Fruit fly (Drosophila melanogaster) whole organism, prepupa: ENCODE results near the gene obst-E.
A peak's percentile ranks its signal among the peaks of the same experiment; 100 is the strongest.

Experiments used
- Blimp-1 ChIP-seq: fragments of 200-800 bp; sonication (Bioruptor generic); optimal IDR thresholded peaks from 3 replicates; lab custom pipeline; 2017; ENCODE audit warnings: missing biosample characterization, missing genetic modification characterization, mild to moderate bottlenecking, moderate library complexity, missing genetic modification reagents
- CG10631 ChIP-seq: fragments of 200-800 bp; sonication (Bioruptor generic); optimal IDR thresholded peaks from 2 replicates; lab custom pipeline; 2016; ENCODE audit warnings: missing biosample characterization, missing genetic modification characterization
- CG10669 ChIP-seq: fragments of 200-800 bp; sonication (Bioruptor generic); optimal IDR thresholded peaks from 3 replicates; lab custom pipeline; 2018; ENCODE audit warnings: missing biosample characterization, mild to moderate bottlenecking, missing genetic modification characterization, moderate library complexity
- CG11294 ChIP-seq: fragments of 200-800 bp; sonication (Bioruptor generic); IDR thresholded peaks from 2 replicates; pipeline ENCODE4 v1.3.6; 2022; ENCODE audit warnings: missing biosample characterization, missing genetic modification characterization
- CG11762 ChIP-seq: fragments of 200-800 bp; sonication (Bioruptor generic); optimal IDR thresholded peaks from 3 replicates; lab custom pipeline; 2016; ENCODE audit warnings: missing biosample characterization, missing genetic modification characterization; ENCODE audit not compliant: insufficient read depth
- CG11902 ChIP-seq: fragments of 200-800 bp; sonication (Bioruptor generic); optimal IDR thresholded peaks from 3 replicates; lab custom pipeline; 2016; ENCODE audit warnings: missing biosample characterization, missing genetic modification characterization
- CG15336 ChIP-seq: fragments of 200-800 bp; sonication (Bioruptor generic); IDR thresholded peaks from 2 replicates; pipeline ENCODE4 v1.3.6; 2022; ENCODE audit warnings: missing biosample characterization, missing genetic modification characterization
- CG16779 ChIP-seq: fragments of 200-800 bp; sonication (Bioruptor generic); optimal IDR thresholded peaks from 3 replicates; lab custom pipeline; 2017; ENCODE audit warnings: missing biosample characterization, mild to moderate bottlenecking, missing genetic modification characterization
- CG3032 ChIP-seq: fragments of 200-800 bp; optimal IDR thresholded peaks from 2 replicates; lab custom pipeline; 2019; ENCODE audit warnings: missing biosample characterization, mild to moderate bottlenecking, missing genetic modification characterization, moderate library complexity
- CG31627 ChIP-seq: fragments of 200-800 bp; sonication (Bioruptor generic); optimal IDR thresholded peaks from 3 replicates; lab custom pipeline; 2016; ENCODE audit warnings: missing biosample characterization, missing genetic modification characterization
- CG32006 ChIP-seq: fragments of 200-800 bp; sonication (Bioruptor generic); optimal IDR thresholded peaks from 3 replicates; lab custom pipeline; 2017; ENCODE audit warnings: missing biosample characterization, mild to moderate bottlenecking, missing genetic modification characterization
- CG3919 ChIP-seq: fragments of 200-800 bp; sonication (Bioruptor generic); optimal IDR thresholded peaks from 3 replicates; lab custom pipeline; 2016; ENCODE audit warnings: missing biosample characterization, missing genetic modification characterization
- CG4318 ChIP-seq: fragments of 200-800 bp; sonication (Bioruptor generic); optimal IDR thresholded peaks from 3 replicates; lab custom pipeline; 2017; ENCODE audit warnings: missing biosample characterization, mild to moderate bottlenecking, missing genetic modification characterization
- CG6163 ChIP-seq: fragments of 200-800 bp; sonication (Bioruptor generic); IDR thresholded peaks from 3 replicates; pipeline ENCODE4 v1.3.6; 2022; ENCODE audit warnings: missing biosample characterization, missing genetic modification characterization
- CG6792 ChIP-seq: fragments of 200-800 bp; sonication (Bioruptor generic); optimal IDR thresholded peaks from 3 replicates; lab custom pipeline; 2016; ENCODE audit warnings: missing biosample characterization, missing genetic modification characterization
- CG6808 ChIP-seq: fragments of 200-800 bp; sonication (Bioruptor generic); optimal IDR thresholded peaks from 3 replicates; lab custom pipeline; 2017; ENCODE audit warnings: missing biosample characterization, missing genetic modification characterization, mild to moderate bottlenecking, moderate library complexity, missing genetic modification reagents
- CG6854 ChIP-seq: fragments of 200-800 bp; sonication (Bioruptor generic); optimal IDR thresholded peaks from 2 replicates; lab custom pipeline; 2017; ENCODE audit warnings: missing biosample characterization, mild to moderate bottlenecking, missing genetic modification characterization
- CG7368 ChIP-seq: fragments of 200-800 bp; sonication (Bioruptor generic); optimal IDR thresholded peaks from 3 replicates; lab custom pipeline; 2016; ENCODE audit warnings: missing biosample characterization, missing genetic modification characterization
- CG8119 ChIP-seq: fragments of 200-800 bp; sonication (Bioruptor generic); IDR thresholded peaks from 3 replicates; pipeline ENCODE4 v1.3.6; 2022; ENCODE audit warnings: missing biosample characterization, missing genetic modification characterization
- CG8319 ChIP-seq: fragments of 200-800 bp; sonication (Bioruptor generic); optimal IDR thresholded peaks from 3 replicates; lab custom pipeline; 2016; ENCODE audit warnings: missing biosample characterization, missing genetic modification characterization
- CG8632 ChIP-seq: fragments of 200-800 bp; sonication (Bioruptor generic); optimal IDR thresholded peaks from 3 replicates; lab custom pipeline; 2016; ENCODE audit warnings: missing biosample characterization, missing genetic modification characterization
- CG9139 ChIP-seq: fragments of 200-800 bp; sonication (Bioruptor generic); optimal IDR thresholded peaks from 3 replicates; lab custom pipeline; 2017; ENCODE audit warnings: missing biosample characterization, mild to moderate bottlenecking, missing genetic modification characterization
- Eip75B ChIP-seq: fragments of 200-800 bp; sonication (Bioruptor generic); optimal IDR thresholded peaks from 3 replicates; lab custom pipeline; 2016; ENCODE audit warnings: missing biosample characterization, missing genetic modification characterization
- Eip78C ChIP-seq: fragments of 200-800 bp; sonication (Bioruptor generic); peaks from one replicate; lab custom pipeline; 2016; ENCODE audit warnings: missing biosample characterization, missing genetic modification characterization
- Eip93F ChIP-seq: fragments of 200-800 bp; sonication (Bioruptor generic); optimal IDR thresholded peaks from 2 replicates; lab custom pipeline; 2016; ENCODE audit warnings: missing biosample characterization, mild to moderate bottlenecking, missing genetic modification characterization
- Ets21C ChIP-seq: fragments of 200-800 bp; sonication (Bioruptor generic); optimal IDR thresholded peaks from 3 replicates; lab custom pipeline; 2016; ENCODE audit warnings: missing biosample characterization, missing genetic modification characterization
- Ets96B ChIP-seq: fragments of 200-800 bp; optimal IDR thresholded peaks from 2 replicates; lab custom pipeline; 2019; ENCODE audit warnings: missing biosample characterization, mild to moderate bottlenecking, missing genetic modification characterization, moderate library complexity
- Gug ChIP-seq: fragments of 200-800 bp; sonication (Bioruptor generic); IDR thresholded peaks from 2 replicates; pipeline ENCODE4 v1.3.6; 2022; ENCODE audit warnings: missing biosample characterization, missing genetic modification characterization
- Hr38 ChIP-seq: sonication (Bioruptor generic); optimal IDR thresholded peaks from 2 replicates; lab custom pipeline; 2016; ENCODE audit warnings: missing biosample characterization, missing genetic modification characterization
- Hr39 ChIP-seq: fragments of 200-800 bp; sonication (Bioruptor generic); optimal IDR thresholded peaks from 2 replicates; lab custom pipeline; 2016; ENCODE audit warnings: missing biosample characterization, missing genetic modification characterization
- Hr4 ChIP-seq: fragments of 200-800 bp; sonication (Bioruptor generic); optimal IDR thresholded peaks from 3 replicates; lab custom pipeline; 2016; ENCODE audit warnings: missing biosample characterization, missing genetic modification characterization
- Lpt ChIP-seq: fragments of 200-800 bp; sonication (Bioruptor generic); optimal IDR thresholded peaks from 3 replicates; lab custom pipeline; 2016; ENCODE audit warnings: missing biosample characterization, missing genetic modification characterization
- Met ChIP-seq: fragments of 200-800 bp; sonication (Bioruptor generic); optimal IDR thresholded peaks from 3 replicates; lab custom pipeline; 2016; ENCODE audit warnings: missing biosample characterization, missing genetic modification characterization
- OdsH ChIP-seq: fragments of 200-800 bp; sonication (Bioruptor generic); optimal IDR thresholded peaks from 3 replicates; lab custom pipeline; 2016; ENCODE audit warnings: missing biosample characterization, missing genetic modification characterization
- Smox ChIP-seq: fragments of 200-800 bp; sonication (Bioruptor generic); optimal IDR thresholded peaks from 3 replicates; lab custom pipeline; 2016; ENCODE audit warnings: missing biosample characterization, missing genetic modification characterization
- Sox102F ChIP-seq: fragments of 200-800 bp; sonication (Bioruptor generic); optimal IDR thresholded peaks from 2 replicates; lab custom pipeline; 2016; ENCODE audit warnings: missing biosample characterization, mild to moderate bottlenecking, missing genetic modification characterization
- Sox14 ChIP-seq: fragments of 200-800 bp; sonication (Bioruptor generic); optimal IDR thresholded peaks from 3 replicates; lab custom pipeline; 2016; ENCODE audit warnings: missing biosample characterization, missing genetic modification characterization
- achi ChIP-seq: fragments of 200-800 bp; sonication (Bioruptor generic); optimal IDR thresholded peaks from 3 replicates; lab custom pipeline; 2016; ENCODE audit warnings: missing biosample characterization, missing genetic modification characterization
- acj6 ChIP-seq: fragments of 200-800 bp; sonication (Bioruptor generic); optimal IDR thresholded peaks from 3 replicates; lab custom pipeline; 2016; ENCODE audit warnings: missing biosample characterization, missing genetic modification characterization
- cyc ChIP-seq: fragments of 200-800 bp; sonication (Bioruptor generic); optimal IDR thresholded peaks from 3 replicates; lab custom pipeline; 2016; ENCODE audit warnings: missing biosample characterization, missing genetic modification characterization
- dsx ChIP-seq: fragments of 200-800 bp; optimal IDR thresholded peaks from 3 replicates; lab custom pipeline; 2019; ENCODE audit warnings: missing biosample characterization, mild to moderate bottlenecking, missing genetic modification characterization, moderate library complexity; ENCODE audit not compliant: poor library complexity, severe bottlenecking
- eg ChIP-seq: fragments of 200-800 bp; sonication (Bioruptor generic); IDR thresholded peaks from 3 replicates; pipeline ENCODE4 v1.3.6; 2022; ENCODE audit warnings: missing biosample characterization, missing genetic modification characterization
- esn ChIP-seq: fragments of 200-800 bp; sonication (Bioruptor generic); optimal IDR thresholded peaks from 2 replicates; lab custom pipeline; 2016; ENCODE audit warnings: missing biosample characterization, mild to moderate bottlenecking, missing genetic modification characterization, moderate library complexity
- fd85E ChIP-seq: fragments of 200-800 bp; sonication (Bioruptor generic); optimal IDR thresholded peaks from 3 replicates; lab custom pipeline; 2016; ENCODE audit warnings: missing biosample characterization, missing genetic modification characterization
- lz ChIP-seq: fragments of 200-800 bp; sonication (Bioruptor generic); optimal IDR thresholded peaks from 3 replicates; lab custom pipeline; 2016; ENCODE audit warnings: missing biosample characterization, missing genetic modification characterization
- net ChIP-seq: fragments of 200-800 bp; sonication (Bioruptor generic); optimal IDR thresholded peaks from 3 replicates; lab custom pipeline; 2016; ENCODE audit warnings: missing biosample characterization, missing genetic modification characterization
- pdm3 ChIP-seq: fragments of 200-800 bp; sonication (Bioruptor generic); optimal IDR thresholded peaks from 3 replicates; lab custom pipeline; 2016; ENCODE audit warnings: missing biosample characterization, missing genetic modification characterization
- salr ChIP-seq, 2 experiments: fragments of 200-800 bp; sonication (Bioruptor generic); optimal IDR thresholded peaks; 3 replicates each; lab custom pipeline; 2016 to 2018; ENCODE audit warnings: missing biosample characterization in 2 of 2, missing genetic modification characterization in 2 of 2, mild to moderate bottlenecking in 1 of 2
- spab ChIP-seq: fragments of 200-800 bp; sonication (Bioruptor generic); optimal IDR thresholded peaks from 2 replicates; lab custom pipeline; 2017; ENCODE audit warnings: missing biosample characterization, mild to moderate bottlenecking, missing genetic modification characterization, missing genetic modification reagents
- ss ChIP-seq, 2 experiments: fragments of 200-800 bp; sonication (Bioruptor generic); optimal IDR thresholded peaks; 2 replicates in 1 of 2; 3 replicates in 1 of 2; lab custom pipeline; 2017 to 2018; ENCODE audit warnings: mild to moderate bottlenecking in 2 of 2, missing biosample characterization in 2 of 2, missing genetic modification characterization in 2 of 2, moderate library complexity in 1 of 2
- svp ChIP-seq: fragments of 200-800 bp; sonication (Bioruptor generic); peaks from one replicate; lab custom pipeline; 2016; ENCODE audit warnings: missing biosample characterization, missing genetic modification characterization
- topi ChIP-seq: fragments of 200-800 bp; sonication (Bioruptor generic); optimal IDR thresholded peaks from 3 replicates; lab custom pipeline; 2016; ENCODE audit warnings: missing biosample characterization, missing genetic modification characterization
- vri ChIP-seq: fragments of 200-800 bp; sonication (Bioruptor generic); optimal IDR thresholded peaks from 3 replicates; lab custom pipeline; 2016; ENCODE audit warnings: missing biosample characterization, mild to moderate bottlenecking, missing genetic modification characterization

Gene obst-E

DNA sequence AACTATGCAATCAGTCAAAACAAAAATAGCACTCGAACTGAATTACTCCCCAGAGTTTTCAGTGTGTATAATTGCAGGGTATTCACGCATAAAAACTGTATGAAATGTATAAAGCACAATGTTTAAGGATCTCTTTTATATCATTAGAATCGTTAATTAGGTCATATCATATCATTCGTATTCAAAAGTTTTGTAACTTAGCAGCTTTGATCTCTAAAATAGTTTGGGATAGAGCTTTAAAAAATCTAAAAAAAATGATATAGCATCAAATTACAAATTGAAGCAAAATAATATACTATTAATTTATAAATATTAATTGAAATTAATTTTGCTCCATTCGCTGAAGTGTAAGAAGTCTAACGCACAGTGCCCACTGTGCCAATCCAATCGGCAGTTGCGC is 35.5 kb downstream of the obst-E start:
- TF ChIP-seq Hr39 (GFP tag; lab: Kevin White, UChicago) (no peak), achi (GFP tag; lab: Kevin White, UChicago) (peak; percentile 30), CG8632 (GFP tag; lab: Kevin White, UChicago) (no peak), Eip93F (GFP tag; lab: Kevin White, UChicago) (no peak), CG31627 (GFP tag; lab: Kevin White, UChicago) (no peak), CG6808 (GFP tag; lab: Kevin White, UChicago) (no peak), eg (GFP tag; lab: Robert Waterston, UW) (no peak), esn (GFP tag; lab: Kevin White, UChicago) (no peak), Ets96B (tag; lab: Kevin White, UChicago) (no peak), CG6163 (no peak), Sox102F (GFP tag; lab: Kevin White, UChicago) (no peak), Sox14 (GFP tag; lab: Kevin White, UChicago) (no peak), OdsH (peak; percentile 36), CG8319 (GFP tag; lab: Kevin White, UChicago) (no peak), lz (GFP tag; lab: Kevin White, UChicago) (no peak), svp (peak; percentile 56), cyc (GFP tag; lab: Kevin White, UChicago) (no peak), CG4318 (peak; percentile 51), CG6854 (GFP tag; lab: Kevin White, UChicago) (no peak), Lpt (no peak), spab (GFP tag; lab: Kevin White, UChicago) (peak; percentile 11), Hr4 (peak; percentile 41), CG32006 (GFP tag; lab: Kevin White, UChicago) (peak; percentile 64), Ets21C (GFP tag; lab: Kevin White, UChicago) (no peak), CG10669 (GFP tag; lab: Kevin White, UChicago) (no peak), pdm3 (GFP tag; lab: Kevin White, UChicago) (peak; percentile 7), CG16779 (tag; lab: Kevin White, UChicago) (no peak), Gug (GFP tag; lab: Robert Waterston, UW) (no peak), CG8119 (GFP tag; lab: Robert Waterston, UW) (peak; percentile 53; the same call in 2 of the 3 replicates), CG11902 (no peak), topi (GFP tag; lab: Kevin White, UChicago) (no peak), CG3919 (GFP tag; lab: Kevin White, UChicago) (peak; percentile 19), salr (GFP tag; optimal IDR thresholded peaks at IDR 0.05; lab: Kevin White, UChicago) (peak in 1 of 2 experiments; percentile 52), vri (GFP tag; lab: Kevin White, UChicago) (no peak), CG6792 (GFP tag; lab: Kevin White, UChicago) (no peak), Eip75B (GFP tag; lab: Kevin White, UChicago) (no peak), CG11294 (GFP tag; lab: Robert Waterston, UW) (no peak), Smox (GFP tag; lab: Kevin White, UChicago) (no peak), Hr38 (GFP tag; lab: Kevin White, UChicago) (no peak), CG7368 (GFP tag; lab: Kevin White, UChicago) (no peak), fd85E (GFP tag; lab: Kevin White, UChicago) (no peak), Blimp-1 (GFP tag; lab: Kevin White, UChicago) (no peak), Eip78C (GFP tag; lab: Kevin White, UChicago) (peak; percentile 64), ss (GFP tag; optimal IDR thresholded peaks at IDR 0.05; lab: Kevin White, UChicago) (no peak), net (GFP tag; lab: Kevin White, UChicago) (peak; percentile 11), CG11762 (GFP tag; lab: Kevin White, UChicago) (no peak), CG15336 (no peak), CG9139 (GFP tag; lab: Kevin White, UChicago) (no peak), CG3032 (peak; percentile 3), dsx (GFP tag; lab: Kevin White, UChicago) (no peak), Met (GFP tag; lab: Kevin White, UChicago) (no peak), acj6 (peak; percentile 40), CG10631 (GFP tag; lab: Kevin White, UChicago) (peak; percentile 38)
